Worm (Caenorhabditis elegans) whole organism, L4/young adult: ENCODE data around the gene bra-1.

Experiments used
- W03F9.2 ChIP-seq: fragments of 150-350 bp; optimal IDR thresholded peaks from 2 replicates; lab custom pipeline; 2014; ENCODE audit warnings: missing biosample characterization, missing genetic modification characterization
- dao-5 ChIP-seq: sonication (generic microtip); optimal IDR thresholded peaks from 2 replicates; lab custom pipeline; 2016; ENCODE audit warnings: missing genotype, missing genetic modification characterization, moderate library complexity, missing compliant biosample characterization
- him-1 ChIP-seq: sonication (generic microtip); optimal IDR thresholded peaks from 2 replicates; lab custom pipeline; 2016; ENCODE audit warnings: missing genotype, missing genetic modification reagents, missing genetic modification characterization, missing compliant biosample characterization

Gene bra-1

ce11 chrX:13589735-13590134 lies 8.5 kb upstream of the bra-1 start, which contains the start of gene col-9:
TSS of gene col-9 (plus strand) at chrX:13590035.
- TF ChIP-seq dao-5 (tag; lab: Kevin White, UChicago), result no peak
- no peak for TF ChIP-seq him-1
- no peak for TF ChIP-seq W03F9.2 (tag; lab: Kevin White, UChicago)

ce11 chrX:13590688-13591087 lies 7.6 kb upstream of the bra-1 start:
- no peak for TF ChIP-seq him-1
- no peak for TF ChIP-seq dao-5 (tag; lab: Kevin White, UChicago)
- no peak for TF ChIP-seq W03F9.2 (tag; lab: Kevin White, UChicago)

ce11 chrX:13591175-13591574 lies 7.1 kb upstream of the bra-1 start, which contains the start of gene col-44:
TSS of gene col-44 (plus strand) at chrX:13591475.
- no peak for TF ChIP-seq him-1
- TF ChIP-seq dao-5 (tag; lab: Kevin White, UChicago), result no peak
- TF ChIP-seq W03F9.2 (tag; lab: Kevin White, UChicago), result no peak

ce11 chrX:13591953-13592352 lies 6.3 kb upstream of the bra-1 start:
- TF ChIP-seq W03F9.2 (tag; lab: Kevin White, UChicago) (no peak), him-1 (no peak)

ce11 chrX:13592367-13592766 lies 5.9 kb upstream of the bra-1 start, which contains the start of gene F54B11.4:
TSS of gene F54B11.4 (plus strand) at chrX:13592667.
- TF ChIP-seq him-1 (no peak), dao-5 (tag; lab: Kevin White, UChicago) (no peak), W03F9.2 (tag; lab: Kevin White, UChicago) (no peak)

- TF ChIP-seq him-1 (no peak), W03F9.2 (tag; lab: Kevin White, UChicago) (no peak), dao-5 (tag; lab: Kevin White, UChicago) (no peak)
Measured at ce11 chrX:13596003-13596767, 2.1 kb upstream of the bra-1 start, which contains the start of gene F54B11.5. TSS of gene F54B11.5 (minus strand) at chrX:13596068.

- TF ChIP-seq dao-5 (tag; lab: Kevin White, UChicago) (no peak), him-1 (no peak), W03F9.2 (tag; lab: Kevin White, UChicago) (no peak)
Measured at ce11 chrX:13600136-13600535, 1.9 kb downstream of the bra-1 start, which contains the start of gene F54B11.7. TSS of gene F54B11.7 (plus strand) at chrX:13600436.

ce11 chrX:13603826-13604225 lies 5.6 kb downstream of the bra-1 start, which contains the start of gene F54B11.8:
TSS of gene F54B11.8 (minus strand) at chrX:13603926.
- no peak for TF ChIP-seq W03F9.2 (tag; lab: Kevin White, UChicago)
- TF ChIP-seq dao-5 (tag; lab: Kevin White, UChicago), result no peak
- TF ChIP-seq him-1, result no peak

ce11 chrX:13604946-13605617 lies 6.8 kb downstream of the bra-1 start, which contains the start of gene F54B11.9:
TSS of gene F54B11.9 (plus strand) at chrX:13605567.
- no peak for TF ChIP-seq dao-5 (tag; lab: Kevin White, UChicago)

- TF ChIP-seq dao-5 (tag; lab: Kevin White, UChicago) (no peak), him-1 (no peak), W03F9.2 (tag; lab: Kevin White, UChicago) (no peak)
Measured at ce11 chrX:13605854-13606253, 7.6 kb downstream of the bra-1 start.

- no peak for TF ChIP-seq him-1
- TF ChIP-seq dao-5 (tag; lab: Kevin White, UChicago), result no peak
- TF ChIP-seq W03F9.2 (tag; lab: Kevin White, UChicago), result no peak
Measured at ce11 chrX:13610040-13610439, 11.8 kb downstream of the bra-1 start.

- TF ChIP-seq dao-5 (tag; lab: Kevin White, UChicago), result no peak
- no peak for TF ChIP-seq him-1
- TF ChIP-seq W03F9.2 (tag; lab: Kevin White, UChicago), result no peak
Measured at ce11 chrX:13615181-13615580, 16.9 kb downstream of the bra-1 start.

ce11 chrX:13618574-13618973 lies 20.3 kb downstream of the bra-1 start, which contains the start of gene nlp-53:
TSS of gene nlp-53 (plus strand) at chrX:13618874.
- TF ChIP-seq him-1 (no peak), dao-5 (tag; lab: Kevin White, UChicago) (no peak), W03F9.2 (tag; lab: Kevin White, UChicago) (no peak)

ce11 chrX:13621628-13622027 lies 23.4 kb downstream of the bra-1 start, which contains the start of gene Y12A6A.1:
TSS of gene Y12A6A.1 (minus strand) at chrX:13621728.
- no peak for TF ChIP-seq W03F9.2 (tag; lab: Kevin White, UChicago)
- no peak for TF ChIP-seq him-1
